Worm (Caenorhabditis elegans): ENCODE measurements around the gene Y116A8B.4.

- no peak for TF ChIP-seq klf-2 (GFP tag; conservative IDR thresholded peaks at IDR 0.05)
- no peak for TF ChIP-seq ztf-23 (GFP tag; IDR thresholded peaks at IDR 0.05)
- TF ChIP-seq ref-1 (GFP tag; conservative IDR thresholded peaks at IDR 0.05): no peak
Measured at ce11 chrIV:17193491-17193890, 30.1 kb upstream of the Y116A8B.4 start.

All from whole organism, midembryonic.